Fruit fly (Drosophila melanogaster) whole organism, prepupa: ENCODE data around the gene CG8003.

Experiments
- CG6808 ChIP-seq: fragments of 200-800 bp; sonication (Bioruptor generic); optimal IDR thresholded peaks from 3 replicates; lab custom pipeline; 2017; ENCODE audit warnings: missing biosample characterization, missing genetic modification characterization, mild to moderate bottlenecking, moderate library complexity, missing genetic modification reagents
- Eip93F ChIP-seq: fragments of 200-800 bp; sonication (Bioruptor generic); optimal IDR thresholded peaks from 2 replicates; lab custom pipeline; 2016; ENCODE audit warnings: missing biosample characterization, mild to moderate bottlenecking, missing genetic modification characterization
- acj6 ChIP-seq: fragments of 200-800 bp; sonication (Bioruptor generic); optimal IDR thresholded peaks from 3 replicates; lab custom pipeline; 2016; ENCODE audit warnings: missing biosample characterization, missing genetic modification characterization
- dac ChIP-seq: fragments of 200-800 bp; sonication (Bioruptor generic); optimal IDR thresholded peaks from 2 replicates; lab custom pipeline; 2017; ENCODE audit warnings: missing biosample characterization, mild to moderate bottlenecking, missing genetic modification characterization

- TF ChIP-seq dac (GFP tag; lab: Kevin White, UChicago) (no peak), acj6 (GFP tag; lab: Kevin White, UChicago) (no peak), CG6808 (no peak), Eip93F (GFP tag; lab: Kevin White, UChicago) (no peak)
These were observed 2.0 kb downstream of the CG8003 start, which contains the start of gene Adi1 for dm6 chr3L:10663190-10663763.
